Worm (Caenorhabditis elegans) whole organism, midembryonic: Measurements from ENCODE around the gene T01G6.1.

ENCODE experiments used
- flt-1 ChIP-seq: fragments of 200-800 bp; sonication (Bioruptor generic); IDR thresholded peaks from 2 replicates; pipeline ENCODE4 v1.3.6; 2022; ENCODE audit warnings: missing genetic modification characterization, missing compliant biosample characterization
- klf-2 ChIP-seq: fragments of 200-800 bp; sonication (Bioruptor generic); conservative IDR thresholded peaks from 2 replicates; pipeline ENCODE4 v1.3.6; 2022; ENCODE audit warnings: missing genetic modification reagents, missing genetic modification characterization, missing compliant biosample characterization
- ref-1 ChIP-seq: fragments of 200-800 bp; sonication (Bioruptor generic); conservative IDR thresholded peaks from 2 replicates; pipeline ENCODE4 v1.3.6; 2022; ENCODE audit warnings: missing genetic modification reagents, missing genetic modification characterization, missing compliant biosample characterization
- tab-1 ChIP-seq: fragments of 200-800 bp; sonication (Bioruptor generic); IDR thresholded peaks from 2 replicates; pipeline ENCODE4 v1.3.6; 2022; ENCODE audit warnings: missing genetic modification characterization, missing compliant biosample characterization
- ztf-23 ChIP-seq: fragments of 200-800 bp; sonication (Bioruptor generic); IDR thresholded peaks from 2 replicates; pipeline ENCODE4 v1.3.6; 2022; ENCODE audit warnings: missing genetic modification reagents, missing genetic modification characterization, missing compliant biosample characterization
- ztf-29 ChIP-seq: fragments of 200-800 bp; sonication (Bioruptor generic); IDR thresholded peaks from 2 replicates; pipeline ENCODE4 v1.3.6; 2022; ENCODE audit warnings: missing genetic modification reagents, missing genetic modification characterization, missing compliant biosample characterization

- TF ChIP-seq flt-1 (GFP tag; lab: Robert Waterston, UW) (no peak), klf-2 (GFP tag; lab: Robert Waterston, UW) (no peak), ztf-23 (no peak), ztf-29 (GFP tag; lab: Robert Waterston, UW) (no peak), tab-1 (no peak), ref-1 (GFP tag; lab: Robert Waterston, UW) (no peak)
Measured at ce11 chrV:527602-528001, 30.1 kb downstream of the T01G6.1 start, which contains the start of gene srw-108.
